Worm (Caenorhabditis elegans) whole organism, L2 larva: ENCODE data around the gene lipl-2.

ENCODE experiments used
- R02D3.7 ChIP-seq: fragments of 150-350 bp; optimal IDR thresholded peaks from 2 replicates; lab custom pipeline; 2014; ENCODE audit warnings: missing biosample characterization, missing genetic modification characterization
- zag-1 ChIP-seq: fragments of 150-350 bp; optimal IDR thresholded peaks from 2 replicates; lab custom pipeline; 2014; ENCODE audit warnings: missing biosample characterization, missing genetic modification characterization

DNA sequence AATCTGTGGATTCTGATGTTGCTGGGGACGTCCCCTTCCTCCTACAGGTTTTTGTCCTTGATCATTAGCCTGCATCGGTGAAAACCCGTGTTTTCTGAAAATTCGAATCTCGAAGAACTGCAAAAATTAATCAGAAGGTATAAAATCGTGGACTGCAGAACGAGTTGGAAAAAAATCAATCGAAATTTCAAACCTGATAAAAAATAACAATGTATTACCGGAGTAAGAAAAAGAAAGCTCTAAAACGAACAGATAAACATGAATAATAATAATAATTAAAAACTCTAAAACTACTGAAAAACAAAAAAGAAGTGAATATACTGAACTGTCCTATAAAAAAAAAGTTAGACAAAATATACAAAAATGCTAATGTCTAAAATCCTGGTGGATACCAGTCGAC lies 8.4 kb upstream of the lipl-2 start, which contains the start of gene F46B6.5:
- no peak for TF ChIP-seq R02D3.7
- no peak for TF ChIP-seq zag-1 (tag; lab: Kevin White, UChicago)
